Worm (Caenorhabditis elegans) whole organism, early embryonic: ENCODE measurements around the gene F58D2.2.

Source experiments
- aly-1 ChIP-seq: sonication (generic microtip); optimal IDR thresholded peaks from 2 replicates; lab custom pipeline; 2016; ENCODE audit warnings: missing genetic modification characterization, missing compliant biosample characterization
- ama-1 ChIP-seq: fragments of 150-350 bp; optimal IDR thresholded peaks from 2 replicates; lab custom pipeline; 2014
- hmbx-1 ChIP-seq: sonication (generic microtip); optimal IDR thresholded peaks from 2 replicates; lab custom pipeline; 2016; ENCODE audit warnings: mild to moderate bottlenecking, missing genetic modification characterization, missing compliant biosample characterization
- sea-1 ChIP-seq: fragments of 200-800 bp; sonication (Bioruptor generic); conservative IDR thresholded peaks from 2 replicates; pipeline ENCODE4 v1.3.6; 2022; ENCODE audit warnings: missing genetic modification characterization, missing compliant biosample characterization
- tbx-37 ChIP-seq: fragments of 200-800 bp; sonication (Bioruptor generic); conservative IDR thresholded peaks from 2 replicates; pipeline ENCODE4 v1.3.6; 2022; ENCODE audit warnings: missing genetic modification reagents, missing genetic modification characterization, missing compliant biosample characterization

- TF ChIP-seq ama-1 (lab: Kevin White, UChicago) = no peak
- TF ChIP-seq tbx-37 (GFP tag; lab: Robert Waterston, UW) = no peak
- TF ChIP-seq sea-1 (GFP tag; lab: Robert Waterston, UW) = no peak
- no peak for TF ChIP-seq aly-1 (tag; lab: Kevin White, UChicago)
- no peak for TF ChIP-seq hmbx-1 (tag; lab: Kevin White, UChicago)
Measured at ce11 chrIV:13209566-13209965, 20.0 kb downstream of the F58D2.2 start, which contains the start of gene C48D1.9.
